Worm (Caenorhabditis elegans) whole organism, midembryonic: ENCODE results near the gene scl-18.

Experiments used
- T22C8.4 ChIP-seq: fragments of 200-800 bp; sonication (Bioruptor generic); IDR thresholded peaks from 2 replicates; pipeline ENCODE4 v1.3.6; 2022; ENCODE audit warnings: missing genetic modification characterization, missing compliant biosample characterization
- cog-1 ChIP-seq: sonication (generic microtip); optimal IDR thresholded peaks from 2 replicates; lab custom pipeline; 2016; ENCODE audit warnings: missing genetic modification characterization, missing compliant biosample characterization
- flt-1 ChIP-seq: fragments of 200-800 bp; sonication (Bioruptor generic); IDR thresholded peaks from 2 replicates; pipeline ENCODE4 v1.3.6; 2022; ENCODE audit warnings: missing genetic modification characterization, missing compliant biosample characterization
- klf-2 ChIP-seq: fragments of 200-800 bp; sonication (Bioruptor generic); conservative IDR thresholded peaks from 2 replicates; pipeline ENCODE4 v1.3.6; 2022; ENCODE audit warnings: missing genetic modification reagents, missing genetic modification characterization, missing compliant biosample characterization
- med-1 ChIP-seq: sonication (generic microtip); optimal IDR thresholded peaks from 2 replicates; lab custom pipeline; 2017; ENCODE audit warnings: missing genetic modification characterization, mild to moderate bottlenecking, missing compliant biosample characterization, antibody characterized with exemption, missing genetic modification reagents; ENCODE audit not compliant: insufficient read depth
- ref-1 ChIP-seq: fragments of 200-800 bp; sonication (Bioruptor generic); conservative IDR thresholded peaks from 2 replicates; pipeline ENCODE4 v1.3.6; 2022; ENCODE audit warnings: missing genetic modification reagents, missing genetic modification characterization, missing compliant biosample characterization
- tab-1 ChIP-seq: fragments of 200-800 bp; sonication (Bioruptor generic); IDR thresholded peaks from 2 replicates; pipeline ENCODE4 v1.3.6; 2022; ENCODE audit warnings: missing genetic modification characterization, missing compliant biosample characterization
- ztf-23 ChIP-seq: fragments of 200-800 bp; sonication (Bioruptor generic); IDR thresholded peaks from 2 replicates; pipeline ENCODE4 v1.3.6; 2022; ENCODE audit warnings: missing genetic modification reagents, missing genetic modification characterization, missing compliant biosample characterization
- ztf-29 ChIP-seq: fragments of 200-800 bp; sonication (Bioruptor generic); IDR thresholded peaks from 2 replicates; pipeline ENCODE4 v1.3.6; 2022; ENCODE audit warnings: missing genetic modification reagents, missing genetic modification characterization, missing compliant biosample characterization

scl-18 gene

ce11 chrIV:11716414-11716813, 37.8 kb downstream of the scl-18 start:
- TF ChIP-seq med-1 (GFP tag; lab: Kevin White, UChicago), result no peak
- TF ChIP-seq cog-1, result no peak
- TF ChIP-seq ref-1, result no peak
- no peak for TF ChIP-seq ztf-23
- TF ChIP-seq T22C8.4, result no peak
- no peak for TF ChIP-seq klf-2 (GFP tag; lab: Robert Waterston, UW)
- no peak for TF ChIP-seq ztf-29 (GFP tag; lab: Robert Waterston, UW)
- no peak for TF ChIP-seq flt-1 (GFP tag; lab: Robert Waterston, UW)
- TF ChIP-seq tab-1 (GFP tag; lab: Robert Waterston, UW), result no peak

- TF ChIP-seq ref-1, result no peak
- TF ChIP-seq klf-2 (GFP tag; lab: Robert Waterston, UW), result no peak
- no peak for TF ChIP-seq med-1 (GFP tag; lab: Kevin White, UChicago)
- no peak for TF ChIP-seq cog-1
- TF ChIP-seq ztf-23, result no peak
- no peak for TF ChIP-seq ztf-29 (GFP tag; lab: Robert Waterston, UW)
- no peak for TF ChIP-seq tab-1 (GFP tag; lab: Robert Waterston, UW)
- TF ChIP-seq T22C8.4, result no peak
- no peak for TF ChIP-seq flt-1 (GFP tag; lab: Robert Waterston, UW)
These were observed 39.5 kb downstream of the scl-18 start, which contains the start of gene magi-1 for ce11 chrIV:11714739-11715138. Gene magi-1 (plus strand): TSS chrIV:11715039.

ce11 chrIV:11713289-11713688, 40.9 kb downstream of the scl-18 start:
- no peak for TF ChIP-seq klf-2 (GFP tag; lab: Robert Waterston, UW)
- no peak for TF ChIP-seq T22C8.4
- TF ChIP-seq ref-1, result no peak
- TF ChIP-seq cog-1, result no peak
- no peak for TF ChIP-seq ztf-29 (GFP tag; lab: Robert Waterston, UW)
- TF ChIP-seq med-1 (GFP tag; lab: Kevin White, UChicago), result no peak
- no peak for TF ChIP-seq flt-1 (GFP tag; lab: Robert Waterston, UW)
- TF ChIP-seq ztf-23, result no peak
- no peak for TF ChIP-seq tab-1 (GFP tag; lab: Robert Waterston, UW)

ce11 chrIV:11710331-11710730, 43.9 kb downstream of the scl-18 start:
- TF ChIP-seq ref-1, result no peak
- TF ChIP-seq klf-2 (GFP tag; lab: Robert Waterston, UW), result no peak
- TF ChIP-seq cog-1, result no peak

ce11 chrIV:11703685-11704296, 50.4 kb downstream of the scl-18 start, which contains the start of the genes T22B3.3 and alg-3:
Gene T22B3.3 (minus strand): TSS chrIV:11703785.
Gene alg-3 (plus strand): TSS chrIV:11704246.
- TF ChIP-seq ref-1 (no peak), flt-1 (GFP tag; lab: Robert Waterston, UW) (no peak), ztf-29 (GFP tag; lab: Robert Waterston, UW) (no peak), tab-1 (GFP tag; lab: Robert Waterston, UW) (no peak), cog-1 (no peak), klf-2 (GFP tag; lab: Robert Waterston, UW) (no peak), med-1 (GFP tag; lab: Kevin White, UChicago) (no peak), T22C8.4 (no peak), ztf-23 (no peak)
